Worm (Caenorhabditis elegans) whole organism, young adult: Measurements from ENCODE around the gene abcf-3.
A peak's percentile ranks its signal among the peaks of the same experiment; 100 is the strongest.

Source experiments
- repo-1 ChIP-seq: sonication (generic microtip); optimal IDR thresholded peaks from 2 replicates; lab custom pipeline; 2017; ENCODE audit warnings: mild to moderate bottlenecking, missing genetic modification characterization, missing compliant biosample characterization
- unc-130 ChIP-seq: sonication (generic microtip); optimal IDR thresholded peaks from 2 replicates; lab custom pipeline; 2016; ENCODE audit warnings: missing genetic modification reagents, missing genetic modification characterization, missing compliant biosample characterization

- TF ChIP-seq repo-1 (tag; lab: Kevin White, UChicago) (peak; percentile 49), unc-130 (GFP tag; lab: Kevin White, UChicago) (no peak)
Measured at ce11 chrIII:6164253-6164971, 8.8 kb upstream of the abcf-3 start, which contains the start of gene F42A10.9.
